Fruit fly (Drosophila melanogaster) whole organism, embryonic: ENCODE measurements around the gene Nup358.

Experiments used
- B-H2 ChIP-seq: fragments of 200-800 bp; sonication (Bioruptor generic); optimal IDR thresholded peaks from 2 replicates; lab custom pipeline; 2018; ENCODE audit warnings: missing biosample characterization, mild to moderate bottlenecking, missing genetic modification characterization
- BtbVII ChIP-seq: fragments of 200-800 bp; sonication (Bioruptor generic); optimal IDR thresholded peaks from 3 replicates; lab custom pipeline; 2017; ENCODE audit warnings: missing biosample characterization, mild to moderate bottlenecking, missing genetic modification characterization
- CG10462 ChIP-seq: fragments of 200-800 bp; sonication (Bioruptor generic); optimal IDR thresholded peaks from 2 replicates; lab custom pipeline; 2016; ENCODE audit warnings: missing biosample characterization, missing genetic modification characterization
- CG11560 ChIP-seq: fragments of 200-800 bp; sonication (Bioruptor generic); IDR thresholded peaks from 3 replicates; pipeline ENCODE4 v1.3.6; 2022; ENCODE audit warnings: missing biosample characterization, missing genetic modification characterization
- CG12071 ChIP-seq: fragments of 200-800 bp; sonication (Bioruptor generic); optimal IDR thresholded peaks from 3 replicates; lab custom pipeline; 2018; ENCODE audit warnings: missing biosample characterization, mild to moderate bottlenecking, missing genetic modification characterization
- CG12942 ChIP-seq: fragments of 200-800 bp; sonication (Bioruptor generic); optimal IDR thresholded peaks from 3 replicates; lab custom pipeline; 2016; ENCODE audit warnings: missing biosample characterization, missing genetic modification characterization
- CG13123 ChIP-seq: fragments of 200-800 bp; sonication (Bioruptor generic); optimal IDR thresholded peaks from 2 replicates; lab custom pipeline; 2016; ENCODE audit warnings: missing biosample characterization, missing genetic modification characterization
- CG13296 ChIP-seq: fragments of 200-800 bp; sonication (Bioruptor generic); optimal IDR thresholded peaks from 3 replicates; lab custom pipeline; 2018; ENCODE audit warnings: missing biosample characterization, mild to moderate bottlenecking, missing genetic modification characterization
- CG15011 ChIP-seq: fragments of 200-800 bp; sonication (Bioruptor generic); optimal IDR thresholded peaks from 3 replicates; lab custom pipeline; 2018; ENCODE audit warnings: missing biosample characterization, mild to moderate bottlenecking, missing genetic modification characterization
- CG15073 ChIP-seq: fragments of 200-800 bp; sonication (Bioruptor generic); optimal IDR thresholded peaks from 2 replicates; lab custom pipeline; 2016; ENCODE audit warnings: missing biosample characterization, missing genetic modification characterization
- CG15269 ChIP-seq: fragments of 200-800 bp; sonication (Bioruptor generic); optimal IDR thresholded peaks from 2 replicates; lab custom pipeline; 2018; ENCODE audit warnings: missing biosample characterization, mild to moderate bottlenecking, missing genetic modification characterization, moderate library complexity
- CG15696 ChIP-seq: fragments of 200-800 bp; sonication (Bioruptor generic); optimal IDR thresholded peaks from 2 replicates; lab custom pipeline; 2019; ENCODE audit warnings: missing biosample characterization, mild to moderate bottlenecking, missing genetic modification characterization, moderate library complexity
- CG2116 ChIP-seq: fragments of 200-800 bp; sonication (Bioruptor generic); optimal IDR thresholded peaks from 3 replicates; lab custom pipeline; 2018; ENCODE audit warnings: missing biosample characterization, mild to moderate bottlenecking, missing genetic modification characterization
- CG30403 ChIP-seq: fragments of 200-800 bp; sonication (Bioruptor generic); optimal IDR thresholded peaks from 3 replicates; lab custom pipeline; 2016; ENCODE audit warnings: missing biosample characterization, missing genetic modification characterization
- CG32767 ChIP-seq: fragments of 200-800 bp; sonication (Bioruptor generic); IDR thresholded peaks from 2 replicates; pipeline ENCODE4 v1.3.6; 2022; ENCODE audit warnings: missing biosample characterization, missing genetic modification characterization
- CG34376 ChIP-seq: fragments of 200-800 bp; sonication (Bioruptor generic); optimal IDR thresholded peaks from 2 replicates; lab custom pipeline; 2018; ENCODE audit warnings: missing biosample characterization, mild to moderate bottlenecking, missing genetic modification characterization
- CG42726 ChIP-seq: fragments of 200-800 bp; sonication (Bioruptor generic); IDR thresholded peaks from 2 replicates; pipeline ENCODE4 v1.3.6; 2022; ENCODE audit warnings: missing biosample characterization, missing genetic modification characterization; ENCODE audit not compliant: partially characterized antibody
- CG4404 ChIP-seq: fragments of 200-800 bp; sonication (Bioruptor generic); IDR thresholded peaks from 2 replicates; pipeline ENCODE4 v1.3.6; 2022; ENCODE audit warnings: missing biosample characterization, missing genetic modification characterization
- CG4617 ChIP-seq: fragments of 200-800 bp; sonication (Bioruptor generic); optimal IDR thresholded peaks from 3 replicates; lab custom pipeline; 2016; ENCODE audit warnings: missing biosample characterization, missing genetic modification characterization, borderline replicate concordance
- CG4730 ChIP-seq: fragments of 200-800 bp; sonication (Bioruptor generic); IDR thresholded peaks from 2 replicates; pipeline ENCODE4 v1.3.6; 2022; ENCODE audit warnings: missing biosample characterization, missing genetic modification characterization
- CG5245 ChIP-seq: fragments of 200-800 bp; sonication (Bioruptor generic); optimal IDR thresholded peaks from 3 replicates; lab custom pipeline; 2016; ENCODE audit warnings: missing biosample characterization, missing genetic modification characterization
- CG6854 ChIP-seq: fragments of 200-800 bp; sonication (Bioruptor generic); optimal IDR thresholded peaks from 3 replicates; lab custom pipeline; 2017; ENCODE audit warnings: missing biosample characterization, mild to moderate bottlenecking, missing genetic modification characterization
- CrebB ChIP-seq: fragments of 200-800 bp; sonication (Bioruptor generic); optimal IDR thresholded peaks from 3 replicates; lab custom pipeline; 2018; ENCODE audit warnings: missing biosample characterization, mild to moderate bottlenecking, missing genetic modification characterization
- Gug ChIP-seq: fragments of 200-800 bp; sonication (Bioruptor generic); IDR thresholded peaks from 4 replicates; pipeline ENCODE4 v1.3.6; 2022; ENCODE audit warnings: missing biosample characterization, missing genetic modification characterization
- H15 ChIP-seq: fragments of 200-800 bp; sonication (Bioruptor generic); IDR thresholded peaks from 3 replicates; pipeline ENCODE4 v1.3.6; 2022; ENCODE audit warnings: missing biosample characterization, missing genetic modification characterization
- HLH54F ChIP-seq: fragments of 200-800 bp; sonication (Bioruptor generic); optimal IDR thresholded peaks from 3 replicates; lab custom pipeline; 2016; ENCODE audit warnings: missing biosample characterization, missing genetic modification characterization
- Hand ChIP-seq: fragments of 200-800 bp; sonication (Bioruptor generic); optimal IDR thresholded peaks from 2 replicates; lab custom pipeline; 2017; ENCODE audit warnings: mild to moderate bottlenecking, missing biosample characterization, missing genetic modification reagents, missing genetic modification characterization
- Jarid2 ChIP-seq: fragments of 200-800 bp; sonication (Bioruptor generic); optimal IDR thresholded peaks from 3 replicates; lab custom pipeline; 2017; ENCODE audit warnings: mild to moderate bottlenecking, missing biosample characterization, missing genetic modification reagents, missing genetic modification characterization
- NC2α ChIP-seq: fragments of 200-800 bp; sonication (Bioruptor generic); optimal IDR thresholded peaks from 2 replicates; lab custom pipeline; 2016; ENCODE audit warnings: missing biosample characterization, missing genetic modification characterization
- NFAT ChIP-seq: fragments of 200-800 bp; sonication (Bioruptor generic); IDR thresholded peaks from 2 replicates; pipeline ENCODE4 v1.3.6; 2022; ENCODE audit warnings: missing biosample characterization, missing genetic modification characterization
- Poxn ChIP-seq: fragments of 200-800 bp; sonication (Bioruptor generic); IDR thresholded peaks from 2 replicates; pipeline ENCODE4 v1.3.6; 2022; ENCODE audit warnings: missing biosample characterization, missing genetic modification characterization
- Sry-δ ChIP-seq: fragments of 200-800 bp; sonication (Bioruptor generic); optimal IDR thresholded peaks from 2 replicates; lab custom pipeline; 2016; ENCODE audit warnings: missing biosample characterization, missing genetic modification characterization
- ab ChIP-seq: fragments of 200-800 bp; sonication (Bioruptor generic); optimal IDR thresholded peaks from 2 replicates; lab custom pipeline; 2016; ENCODE audit warnings: missing biosample characterization, missing genetic modification characterization
- al ChIP-seq: fragments of 200-800 bp; sonication (Bioruptor generic); IDR thresholded peaks from 2 replicates; pipeline ENCODE4 v1.3.6; 2022; ENCODE audit warnings: missing biosample characterization, missing genetic modification characterization
- chinmo ChIP-seq: fragments of 200-800 bp; sonication (Bioruptor generic); IDR thresholded peaks from 4 replicates; pipeline ENCODE4 v1.3.6; 2022; ENCODE audit warnings: missing biosample characterization, missing genetic modification characterization; ENCODE audit not compliant: partially characterized antibody
- ci ChIP-seq: fragments of 200-800 bp; sonication (Bioruptor generic); IDR thresholded peaks from 3 replicates; pipeline ENCODE4 v1.3.6; 2022; ENCODE audit warnings: missing biosample characterization, missing genetic modification characterization
- crc ChIP-seq: fragments of 200-800 bp; sonication (Bioruptor generic); optimal IDR thresholded peaks from 2 replicates; lab custom pipeline; 2016; ENCODE audit warnings: missing biosample characterization, missing genetic modification characterization
- exex ChIP-seq: fragments of 200-800 bp; sonication (Bioruptor generic); optimal IDR thresholded peaks from 4 replicates; lab custom pipeline; 2018; ENCODE audit warnings: missing biosample characterization, mild to moderate bottlenecking, missing genetic modification characterization, moderate library complexity
- fd3F ChIP-seq: fragments of 200-800 bp; sonication (Bioruptor generic); optimal IDR thresholded peaks from 2 replicates; lab custom pipeline; 2018; ENCODE audit warnings: missing biosample characterization, mild to moderate bottlenecking, missing genetic modification characterization, moderate library complexity
- fd64A ChIP-seq: fragments of 200-800 bp; sonication (Bioruptor generic); optimal IDR thresholded peaks from 3 replicates; lab custom pipeline; 2018; ENCODE audit warnings: missing biosample characterization, mild to moderate bottlenecking, missing genetic modification characterization
- gce ChIP-seq: fragments of 200-800 bp; sonication (Bioruptor generic); IDR thresholded peaks from 3 replicates; pipeline ENCODE4 v1.3.6; 2022; ENCODE audit warnings: missing biosample characterization, missing genetic modification characterization
- gcm ChIP-seq: fragments of 200-800 bp; sonication (Bioruptor generic); optimal IDR thresholded peaks from 2 replicates; lab custom pipeline; 2019; ENCODE audit warnings: missing biosample characterization, mild to moderate bottlenecking, missing genetic modification characterization, moderate library complexity
- insv ChIP-seq, 2 experiments: fragments of 200-800 bp; sonication (Bioruptor generic); optimal IDR thresholded peaks; 3 replicates each; lab custom pipeline; 2016 to 2018; ENCODE audit warnings: missing biosample characterization in 2 of 2, missing genetic modification characterization in 2 of 2
- kni ChIP-seq: fragments of 200-800 bp; sonication (Bioruptor generic); optimal IDR thresholded peaks from 3 replicates; lab custom pipeline; 2017; ENCODE audit warnings: mild to moderate bottlenecking, missing biosample characterization, missing genetic modification reagents, missing genetic modification characterization
- luna ChIP-seq: fragments of 200-800 bp; sonication (Bioruptor generic); optimal IDR thresholded peaks from 2 replicates; lab custom pipeline; 2016; ENCODE audit warnings: missing biosample characterization, missing genetic modification characterization
- phol ChIP-seq: fragments of 200-800 bp; sonication (Bioruptor generic); optimal IDR thresholded peaks from 3 replicates; lab custom pipeline; 2018; ENCODE audit warnings: missing biosample characterization, mild to moderate bottlenecking, missing genetic modification characterization, moderate library complexity
- pita ChIP-seq: fragments of 200-800 bp; sonication (Bioruptor generic); optimal IDR thresholded peaks from 2 replicates; lab custom pipeline; 2017; ENCODE audit warnings: missing biosample characterization, mild to moderate bottlenecking, missing genetic modification characterization
- row ChIP-seq: fragments of 200-800 bp; sonication (Bioruptor generic); IDR thresholded peaks from 3 replicates; pipeline ENCODE4 v1.3.6; 2022; ENCODE audit warnings: missing biosample characterization, missing genetic modification characterization
- scrt ChIP-seq: fragments of 200-800 bp; sonication (Bioruptor generic); optimal IDR thresholded peaks from 2 replicates; lab custom pipeline; 2018; ENCODE audit warnings: missing biosample characterization, mild to moderate bottlenecking, missing genetic modification characterization, moderate library complexity
- tap ChIP-seq: fragments of 200-800 bp; optimal IDR thresholded peaks from 3 replicates; lab custom pipeline; 2019; ENCODE audit warnings: missing biosample characterization, mild to moderate bottlenecking, missing genetic modification characterization, moderate library complexity
- tx ChIP-seq: fragments of 200-800 bp; sonication (Bioruptor generic); optimal IDR thresholded peaks from 2 replicates; lab custom pipeline; 2016; ENCODE audit warnings: missing biosample characterization, missing genetic modification characterization

Nup358 gene

DNA sequence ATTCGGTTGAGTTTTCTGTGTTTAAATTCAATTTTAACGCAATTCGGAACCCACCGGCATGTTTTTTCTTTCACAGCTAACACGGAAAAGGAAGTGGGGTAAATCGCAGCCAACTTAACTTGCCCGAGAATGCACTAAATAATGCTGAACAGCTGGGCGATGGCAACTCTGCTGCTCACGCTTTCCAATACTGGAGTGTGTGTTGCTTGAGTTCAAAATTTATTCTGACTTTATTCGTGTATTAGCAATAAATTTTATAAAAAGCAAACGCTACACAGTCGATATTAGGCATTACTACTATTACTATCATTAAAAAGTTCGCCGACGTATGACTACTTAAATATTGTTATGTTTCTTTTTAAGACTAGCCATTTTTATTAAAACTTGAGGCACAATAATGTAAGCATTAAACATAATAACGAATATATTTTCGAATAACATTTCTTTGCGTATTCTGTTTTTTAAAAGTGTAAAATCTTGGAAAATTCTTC is 1.7 kb upstream of the Nup358 start, which contains the start of the genes RpS27 and Nup37 (continued):
- TF ChIP-seq fd3F (peak; percentile 97), tap (tag; lab: Kevin White, UChicago) (peak; percentile 88), insv (GFP tag; optimal IDR thresholded peaks at IDR 0.05; lab: Kevin White, UChicago) (peak in 1 of 2 experiments; percentile 87), CG32767 (GFP tag; lab: Robert Waterston, UW) (peak; percentile 80), ab (GFP tag; lab: Kevin White, UChicago) (peak; percentile 94), exex (tag; lab: Kevin White, UChicago) (peak; percentile 88), CG5245 (GFP tag; lab: Kevin White, UChicago) (peak; percentile 98), luna (GFP tag; lab: Kevin White, UChicago) (peak; percentile 98), fd64A (GFP tag; lab: Kevin White, UChicago) (peak; percentile 98), CG30403 (peak; percentile 96), B-H2 (GFP tag; lab: Kevin White, UChicago) (peak; percentile 100), CG13296 (peak; percentile 98), CG42726 (GFP tag; lab: Robert Waterston, UW) (no peak), CG15696 (tag; lab: Kevin White, UChicago) (peak; percentile 81), gce (GFP tag; lab: Robert Waterston, UW) (peak; percentile 98), HLH54F (GFP tag; lab: Kevin White, UChicago) (peak; percentile 98), CG4617 (GFP tag; lab: Kevin White, UChicago) (peak; percentile 99), kni (GFP tag; lab: Kevin White, UChicago) (peak; percentile 100), CG12071 (GFP tag; lab: Kevin White, UChicago) (peak; percentile 99), CG11560 (peak; percentile 89), Hand (GFP tag; lab: Kevin White, UChicago) (peak; percentile 94), phol (tag; lab: Kevin White, UChicago) (peak; percentile 97), CG4404 (GFP tag; lab: Robert Waterston, UW) (peak; percentile 89), CG15073 (peak; percentile 68), Jarid2 (peak; percentile 94), CG6854 (GFP tag; lab: Kevin White, UChicago) (peak; percentile 97), crc (GFP tag; lab: Kevin White, UChicago) (peak; percentile 97), ci (GFP tag; lab: Robert Waterston, UW) (peak; percentile 99), CG12942 (GFP tag; lab: Kevin White, UChicago) (peak; percentile 97), CrebB (tag; lab: Kevin White, UChicago) (peak; percentile 99), pita (GFP tag; lab: Kevin White, UChicago) (no peak), CG15011 (GFP tag; lab: Kevin White, UChicago) (peak; percentile 99), BtbVII (GFP tag; lab: Kevin White, UChicago) (peak; percentile 99), row (peak; percentile 86), scrt (GFP tag; lab: Kevin White, UChicago) (peak; percentile 96), al (GFP tag; lab: Robert Waterston, UW) (peak; percentile 95), tx (GFP tag; lab: Kevin White, UChicago) (peak; percentile 97), CG34376 (GFP tag; lab: Kevin White, UChicago) (peak; percentile 100), Sry-δ (GFP tag; lab: Kevin White, UChicago) (peak; percentile 83), Gug (GFP tag; lab: Robert Waterston, UW) (peak; percentile 92), H15 (GFP tag; lab: Robert Waterston, UW) (peak; percentile 97), CG15269 (peak; percentile 94), CG13123 (peak; percentile 100), CG4730 (GFP tag; lab: Robert Waterston, UW) (peak; percentile 94), CG2116 (GFP tag; lab: Kevin White, UChicago) (peak; percentile 94), gcm (GFP tag; lab: Kevin White, UChicago) (peak; percentile 95), NC2α (GFP tag; lab: Kevin White, UChicago) (peak; percentile 98), chinmo (GFP tag; lab: Robert Waterston, UW) (no peak), NFAT (GFP tag; lab: Robert Waterston, UW) (peak; percentile 99), Poxn (GFP tag; lab: Robert Waterston, UW) (peak; percentile 84), CG10462 (GFP tag; lab: Kevin White, UChicago) (peak; percentile 93)
